Worm (Caenorhabditis elegans): Measurements from ENCODE around the gene Y51A2B.9.
A peak's percentile ranks its signal among the peaks of the same experiment; 100 is the strongest.

Y51A2B.9 gene

DNA sequence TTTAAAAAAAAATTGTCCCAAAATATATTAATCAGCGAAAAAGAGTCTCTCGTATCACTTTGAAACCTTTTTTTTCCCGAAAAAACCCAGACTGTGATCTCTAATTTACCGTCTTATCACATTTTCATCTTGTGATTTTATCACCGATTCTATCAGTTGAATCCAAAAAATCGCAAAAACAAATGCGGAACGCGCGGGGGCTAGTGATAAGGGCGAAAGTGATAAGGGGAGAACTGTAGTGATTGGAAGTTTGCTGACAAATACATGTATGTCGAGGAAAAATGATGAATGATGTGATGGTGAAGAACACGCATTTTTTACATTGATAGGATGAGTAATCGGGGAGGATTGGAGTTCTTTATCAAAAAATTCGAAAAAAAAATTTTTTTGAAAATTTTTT, 49.5 kb downstream of the Y51A2B.9 start (continued):
- no peak for TF ChIP-seq mep-1 (tag; optimal IDR thresholded peaks at IDR 0.05)
- TF ChIP-seq mef-2 (tag; optimal IDR thresholded peaks at IDR 0.05): no peak
- no peak for TF ChIP-seq unc-130 (tag; optimal IDR thresholded peaks at IDR 0.05)
- TF ChIP-seq C04F5.9 (tag; optimal IDR thresholded peaks at IDR 0.05): no peak
- TF ChIP-seq ceh-63 (GFP tag; optimal IDR thresholded peaks at IDR 0.05): no peak
- TF ChIP-seq ceh-8 (GFP tag; optimal IDR thresholded peaks at IDR 0.05): no peak
- TF ChIP-seq alr-1 (tag; optimal IDR thresholded peaks at IDR 0.05; ENCODE audit: borderline replicate concordance): no peak
- no peak for TF ChIP-seq ztf-4 (tag; optimal IDR thresholded peaks at IDR 0.05)
- TF ChIP-seq zag-1 (tag; optimal IDR thresholded peaks at IDR 0.05): no peak
- TF ChIP-seq ceh-90 (tag; optimal IDR thresholded peaks at IDR 0.05): no peak
- no peak for TF ChIP-seq aly-2 (tag; optimal IDR thresholded peaks at IDR 0.05)
- no peak for TF ChIP-seq fkh-8 (tag; optimal IDR thresholded peaks at IDR 0.05)
- TF ChIP-seq dpl-1 (GFP tag; optimal IDR thresholded peaks at IDR 0.05): no peak
- no peak for TF ChIP-seq unc-30 (tag; optimal IDR thresholded peaks at IDR 0.05)
- no peak for TF ChIP-seq efl-1 (optimal IDR thresholded peaks at IDR 0.05)
- TF ChIP-seq efl-1 (GFP tag; optimal IDR thresholded peaks at IDR 0.05 in 1 of 2): no peak
- no peak for TF ChIP-seq C34B4.2 (tag; optimal IDR thresholded peaks at IDR 0.05)
- no peak for TF ChIP-seq nhr-85 (tag)
- TF ChIP-seq nhr-77 (tag; optimal IDR thresholded peaks at IDR 0.05): no peak
- TF ChIP-seq zip-4 (GFP tag; optimal IDR thresholded peaks at IDR 0.05): no peak
- TF ChIP-seq nhr-47 (tag; optimal IDR thresholded peaks at IDR 0.05): no peak
- TF ChIP-seq tbx-2 (tag; optimal IDR thresholded peaks at IDR 0.05): peak; percentile 18
- no peak for TF ChIP-seq ceh-82 (tag; optimal IDR thresholded peaks at IDR 0.05)
- no peak for TF ChIP-seq irx-1 (tag; optimal IDR thresholded peaks at IDR 0.05)
- no peak for TF ChIP-seq mab-9 (GFP tag; IDR thresholded peaks at IDR 0.05)
- no peak for TF ChIP-seq rnt-1 (tag; optimal IDR thresholded peaks at IDR 0.05)
- no peak for TF ChIP-seq snpc-4 (tag; optimal IDR thresholded peaks at IDR 0.05)
- no peak for TF ChIP-seq unc-98 (GFP tag; IDR thresholded peaks at IDR 0.05)
- no peak for TF ChIP-seq grh-1 (GFP tag; IDR thresholded peaks at IDR 0.05)
- TF ChIP-seq dsc-1 (tag; optimal IDR thresholded peaks at IDR 0.05): no peak
- peak; percentile 47 for TF ChIP-seq nhr-71 (tag; optimal IDR thresholded peaks at IDR 0.05)
